Worm (Caenorhabditis elegans): Measurements from ENCODE around the gene arrd-6.

Gene arrd-6

DNA sequence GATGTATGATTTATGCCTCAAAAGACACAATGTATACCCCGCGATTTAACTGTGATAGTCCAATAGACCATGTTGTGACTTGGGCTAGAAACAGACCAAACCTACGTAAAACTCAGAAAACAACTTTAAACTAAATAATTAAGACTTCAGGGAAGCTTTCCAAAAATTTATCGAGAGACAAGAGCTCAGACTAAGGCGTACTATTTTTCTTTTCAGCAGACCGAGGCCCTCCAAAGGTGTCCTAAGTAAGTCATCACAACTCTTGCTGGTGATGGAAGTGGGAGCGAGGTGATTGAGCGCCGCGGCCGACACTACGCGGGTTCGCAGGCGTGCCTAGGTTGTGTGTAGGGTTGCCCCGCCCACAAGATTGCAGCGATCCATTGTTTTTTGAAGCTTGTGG, 24.5 kb downstream of the arrd-6 start (continued):
- TF ChIP-seq madf-5 (GFP tag; IDR thresholded peaks at IDR 0.05) = no peak
- TF ChIP-seq mxl-2 (GFP tag; conservative IDR thresholded peaks at IDR 0.05) = no peak
- no peak for TF ChIP-seq ZK337.2 (GFP tag; IDR thresholded peaks at IDR 0.05)
- TF ChIP-seq zfp-2 (tag; optimal IDR thresholded peaks at IDR 0.05) = no peak
- TF ChIP-seq snpc-4 (tag; optimal IDR thresholded peaks at IDR 0.05) = peak; percentile 92
- TF ChIP-seq nhr-102 (tag; optimal IDR thresholded peaks at IDR 0.05) = peak; percentile 81
- no peak for TF ChIP-seq ceh-82 (tag; optimal IDR thresholded peaks at IDR 0.05)
- peak; percentile 41 for TF ChIP-seq mxl-3 (GFP tag; optimal IDR thresholded peaks at IDR 0.05)
- TF ChIP-seq daf-19 (GFP tag; conservative IDR thresholded peaks at IDR 0.05) = no peak
- peak; percentile 46; the same call in 1 of the 2 replicates for TF ChIP-seq lin-1 (GFP tag; IDR thresholded peaks at IDR 0.05)
- peak; percentile 74 for TF ChIP-seq F10B5.3 (tag; optimal IDR thresholded peaks at IDR 0.05)
- TF ChIP-seq zag-1 (tag; optimal IDR thresholded peaks at IDR 0.05) = no peak
- TF ChIP-seq zip-2 (tag; optimal IDR thresholded peaks at IDR 0.05) = no peak
- TF ChIP-seq skn-1 (tag; optimal IDR thresholded peaks at IDR 0.05) = no peak
- no peak; the same call in 1 of the 2 replicates for TF ChIP-seq zfp-3 (GFP tag; conservative IDR thresholded peaks at IDR 0.05)
- TF ChIP-seq nhr-10 (tag; optimal IDR thresholded peaks at IDR 0.05) = no peak
- no peak for TF ChIP-seq Y75B8A.6 (GFP tag; IDR thresholded peaks at IDR 0.05)
- TF ChIP-seq hlh-11 (tag; optimal IDR thresholded peaks at IDR 0.05) = peak; percentile 64
- TF ChIP-seq nhr-41 (GFP tag; IDR thresholded peaks at IDR 0.05) = no peak
- TF ChIP-seq nhr-77 (tag; optimal IDR thresholded peaks at IDR 0.05) = no peak
- TF ChIP-seq php-3 (GFP tag; IDR thresholded peaks at IDR 0.05) = 0 out of 2 replicates have a peak, but pooled peaks have one; percentile 27
- peak; percentile 44; the same call in 1 of the 2 replicates for TF ChIP-seq mdt-29 (GFP tag; IDR thresholded peaks at IDR 0.05)
- peak in 1 of 2 experiments; percentile 11 for TF ChIP-seq hif-1 (tag; optimal IDR thresholded peaks at IDR 0.05)
- no peak for TF ChIP-seq fos-1 (tag; optimal IDR thresholded peaks at IDR 0.05)
- peak in 1 of 2 experiments; percentile 61 for TF ChIP-seq lsy-2 (tag; optimal IDR thresholded peaks at IDR 0.05)
- TF ChIP-seq dve-1 (tag; optimal IDR thresholded peaks at IDR 0.05; ENCODE audit: insufficient read depth) = peak; percentile 78
- TF ChIP-seq madf-9 (GFP tag; conservative IDR thresholded peaks at IDR 0.05) = peak; percentile 26; the same call in 1 of the 2 replicates
- TF ChIP-seq unc-39 (tag; optimal IDR thresholded peaks at IDR 0.05) = no peak
- TF ChIP-seq daf-8 (GFP tag; IDR thresholded peaks at IDR 0.05) = no peak
- no peak for TF ChIP-seq ceh-32 (tag; optimal IDR thresholded peaks at IDR 0.05; ENCODE audit: poor library complexity)
- TF ChIP-seq snpc-1.2 (GFP tag; IDR thresholded peaks at IDR 0.05) = peak; percentile 79
- TF ChIP-seq F44E2.7 (GFP tag; IDR thresholded peaks at IDR 0.05) = no peak
- TF ChIP-seq arid-1 (GFP tag; conservative IDR thresholded peaks at IDR 0.05) = peak; percentile 68
- TF ChIP-seq nhr-42 (GFP tag; IDR thresholded peaks at IDR 0.05) = peak; percentile 79
- peak; percentile 92 for TF ChIP-seq T26A8.4 (GFP tag; IDR thresholded peaks at IDR 0.05)
- no peak for TF ChIP-seq nhr-28 (tag; optimal IDR thresholded peaks at IDR 0.05)
- TF ChIP-seq vab-7 (GFP tag; IDR thresholded peaks at IDR 0.05) = peak; percentile 58
- TF ChIP-seq sdz-12 (GFP tag; optimal IDR thresholded peaks at IDR 0.05) = peak; percentile 62
- no peak for TF ChIP-seq egl-27 (tag; optimal IDR thresholded peaks at IDR 0.05)
- TF ChIP-seq lin-13 (GFP tag; optimal IDR thresholded peaks at IDR 0.05) = peak; percentile 49
- 0 out of 2 replicates have a peak, but pooled peaks have one; percentile 32 for TF ChIP-seq ctbp-1 (GFP tag; IDR thresholded peaks at IDR 0.05)
- TF ChIP-seq ztf-11 (tag; optimal IDR thresholded peaks at IDR 0.05) = no peak
- TF ChIP-seq ceh-28 (tag; optimal IDR thresholded peaks at IDR 0.05) = no peak
- TF ChIP-seq D1046.2 (GFP tag; IDR thresholded peaks at IDR 0.05) = 0 out of 2 replicates have a peak, but pooled peaks have one; percentile 49
- TF ChIP-seq unc-62 (GFP tag; optimal IDR thresholded peaks at IDR 0.05 in 1 of 2) = no peak
- no peak for TF ChIP-seq unc-62 (tag; optimal IDR thresholded peaks at IDR 0.05)
- no peak for TF ChIP-seq ceh-62 (tag; optimal IDR thresholded peaks at IDR 0.05)
- 0 out of 2 replicates have a peak, but pooled peaks have one; percentile 26 for TF ChIP-seq dmd-8 (GFP tag; IDR thresholded peaks at IDR 0.05)
- peak; percentile 64 for TF ChIP-seq Y48G9A.11 (GFP tag; IDR thresholded peaks at IDR 0.05)
- TF ChIP-seq ceh-20 (GFP tag; IDR thresholded peaks at IDR 0.05) = no peak
- peak; percentile 13 to 24 for TF ChIP-seq mdl-1 (tag; optimal IDR thresholded peaks at IDR 0.05)
- peak; percentile 59 for TF ChIP-seq nhr-111 (GFP tag; optimal IDR thresholded peaks at IDR 0.05)
